Fruit fly (Drosophila melanogaster) ovary, adult (tissue): ENCODE results near the gene CG31038.
"Not testable (repeated sequence)": the region's sequence is repeated elsewhere in the genome, so short reads cannot be mapped to it uniquely, and the experiment has no call there.

Experiments
- CG17801 ChIP-seq: fragments of 200-800 bp; optimal IDR thresholded peaks from 2 replicates; lab custom pipeline; 2019; ENCODE audit warnings: missing biosample characterization, mild to moderate bottlenecking, missing genetic modification characterization, moderate library complexity; ENCODE audit not compliant: partially characterized antibody

The CG31038 gene

dm6 chr3R:29903775-29904356 lies 27.0 kb downstream of the CG31038 start, which contains the start of gene CG15517:
Gene CG15517, minus strand, starts transcription at chr3R:29903825.
- no peak for TF ChIP-seq CG17801 (GFP tag; lab: Kevin White, UChicago)

- TF ChIP-seq CG17801 (GFP tag; lab: Kevin White, UChicago), result no peak
Measured at dm6 chr3R:29905164-29905563, 28.3 kb downstream of the CG31038 start, which contains the start of gene CG15515. Gene CG15515, plus strand, starts transcription at chr3R:29905464.

dm6 chr3R:29907601-29908175 lies 30.8 kb downstream of the CG31038 start, which contains the start of gene CG31036:
Gene CG31036, plus strand, starts transcription at chr3R:29908107.
- no peak for TF ChIP-seq CG17801 (GFP tag; lab: Kevin White, UChicago)

dm6 chr3R:29914246-29914645 lies 37.4 kb downstream of the CG31038 start, which contains the start of gene Capa:
Gene Capa, minus strand, starts transcription at chr3R:29914346.
- TF ChIP-seq CG17801 (GFP tag; lab: Kevin White, UChicago), result no peak

dm6 chr3R:29920189-29920588 lies 43.3 kb downstream of the CG31038 start, which contains the start of gene trp:
Gene trp, minus strand, starts transcription at chr3R:29920289.
- no peak for TF ChIP-seq CG17801 (GFP tag; lab: Kevin White, UChicago)

- TF ChIP-seq CG17801 (GFP tag; lab: Kevin White, UChicago), result not testable (repeated sequence)
Measured at dm6 chr3R:29921916-29922315, 45.1 kb downstream of the CG31038 start, which contains the start of gene Jon99Ciii. Gene Jon99Ciii, plus strand, starts transcription at chr3R:29922216.

dm6 chr3R:29924515-29924914 lies 47.7 kb downstream of the CG31038 start, which contains the start of gene Jon99Cii:
Gene Jon99Cii, minus strand, starts transcription at chr3R:29924615.
- TF ChIP-seq CG17801 (GFP tag; lab: Kevin White, UChicago), result not testable (repeated sequence)

- no peak for TF ChIP-seq CG17801 (GFP tag; lab: Kevin White, UChicago)
Measured at dm6 chr3R:29926089-29926488, 49.2 kb downstream of the CG31038 start, which contains the start of gene Jon99Ci. Gene Jon99Ci, minus strand, starts transcription at chr3R:29926189.

- TF ChIP-seq CG17801 (GFP tag; lab: Kevin White, UChicago), result no peak
Measured at dm6 chr3R:29926955-29927354, 50.1 kb downstream of the CG31038 start, which contains the start of gene CG15522. Gene CG15522, plus strand, starts transcription at chr3R:29927255.

- no peak for TF ChIP-seq CG17801 (GFP tag; lab: Kevin White, UChicago)
Measured at dm6 chr3R:29930286-29930685, 53.4 kb downstream of the CG31038 start, which contains the start of gene alpha-Man-Ic. Gene alpha-Man-Ic, minus strand, starts transcription at chr3R:29930386.

dm6 chr3R:29933007-29933464 lies 56.2 kb downstream of the CG31038 start, which contains the start of the genes Cog7, CG42557 and CG42558:
Gene Cog7, minus strand, starts transcription at chr3R:29933057.
Gene CG42557, plus strand, starts transcription at chr3R:29933287.
Gene CG42558, plus strand, starts transcription at chr3R:29933287.
- peak; percentile 10 for TF ChIP-seq CG17801 (GFP tag; lab: Kevin White, UChicago)

- peak; percentile 71 for TF ChIP-seq CG17801 (GFP tag; lab: Kevin White, UChicago)
Measured at dm6 chr3R:29935756-29936155, 58.9 kb downstream of the CG31038 start, which contains the start of the genes eIF2Balpha and Vps13B. Gene eIF2Balpha, minus strand, starts transcription at chr3R:29935888. Gene Vps13B, plus strand, starts transcription at chr3R:29935978.
